Fruit fly (Drosophila melanogaster) whole organism, embryonic: ENCODE results near the gene ninaB.

Experiments used
- Blimp-1 ChIP-seq: fragments of 200-800 bp; sonication (Bioruptor generic); optimal IDR thresholded peaks from 3 replicates; lab custom pipeline; 2018; ENCODE audit warnings: missing biosample characterization, missing genetic modification characterization, mild to moderate bottlenecking, moderate library complexity, missing genetic modification reagents
- C15 ChIP-seq: fragments of 200-800 bp; sonication (Bioruptor generic); IDR thresholded peaks from 3 replicates; pipeline ENCODE4 v1.3.6; 2022; ENCODE audit warnings: missing biosample characterization, missing genetic modification characterization
- CG10366 ChIP-seq: fragments of 200-800 bp; sonication (Bioruptor generic); IDR thresholded peaks from 2 replicates; pipeline ENCODE4 v1.3.6; 2022; ENCODE audit warnings: missing biosample characterization, missing genetic modification characterization
- CG11695 ChIP-seq: fragments of 200-800 bp; sonication (Bioruptor generic); IDR thresholded peaks from 3 replicates; pipeline ENCODE4 v1.3.6; 2022; ENCODE audit warnings: missing biosample characterization, missing genetic modification characterization
- CG12299 ChIP-seq: fragments of 200-800 bp; sonication (Bioruptor generic); optimal IDR thresholded peaks from 2 replicates; lab custom pipeline; 2018; ENCODE audit warnings: missing biosample characterization, mild to moderate bottlenecking, missing genetic modification characterization
- CG12744 ChIP-seq: fragments of 200-800 bp; sonication (Bioruptor generic); optimal IDR thresholded peaks from 2 replicates; lab custom pipeline; 2016; ENCODE audit warnings: missing biosample characterization, missing genetic modification characterization
- CG13296 ChIP-seq: fragments of 200-800 bp; sonication (Bioruptor generic); optimal IDR thresholded peaks from 3 replicates; lab custom pipeline; 2018; ENCODE audit warnings: missing biosample characterization, mild to moderate bottlenecking, missing genetic modification characterization
- CG13624 ChIP-seq: fragments of 200-800 bp; sonication (Bioruptor generic); optimal IDR thresholded peaks from 2 replicates; lab custom pipeline; 2016; ENCODE audit warnings: missing biosample characterization, missing genetic modification characterization
- CG14014 ChIP-seq: fragments of 200-800 bp; sonication (Bioruptor generic); IDR thresholded peaks from 2 replicates; pipeline ENCODE4 v1.3.6; 2022; ENCODE audit warnings: missing biosample characterization, missing genetic modification characterization
- CG15479 ChIP-seq: fragments of 200-800 bp; sonication (Bioruptor generic); optimal IDR thresholded peaks from 3 replicates; lab custom pipeline; 2019; ENCODE audit warnings: missing biosample characterization, mild to moderate bottlenecking, missing genetic modification characterization, moderate library complexity
- CG1647 ChIP-seq: fragments of 200-800 bp; sonication (Bioruptor generic); optimal IDR thresholded peaks from 3 replicates; lab custom pipeline; 2016; ENCODE audit warnings: missing biosample characterization, missing genetic modification characterization
- CG18476 ChIP-seq: fragments of 200-800 bp; sonication (Bioruptor generic); optimal IDR thresholded peaks from 2 replicates; lab custom pipeline; 2016; ENCODE audit warnings: missing biosample characterization, mild to moderate bottlenecking, missing genetic modification characterization
- CG33557 ChIP-seq: fragments of 200-800 bp; sonication (Bioruptor generic); optimal IDR thresholded peaks from 2 replicates; lab custom pipeline; 2019; ENCODE audit warnings: missing biosample characterization, mild to moderate bottlenecking, missing genetic modification characterization, moderate library complexity
- CG4617 ChIP-seq: fragments of 200-800 bp; sonication (Bioruptor generic); optimal IDR thresholded peaks from 3 replicates; lab custom pipeline; 2016; ENCODE audit warnings: missing biosample characterization, missing genetic modification characterization, borderline replicate concordance
- CG6254 ChIP-seq: fragments of 200-800 bp; sonication (Bioruptor generic); optimal IDR thresholded peaks from 3 replicates; lab custom pipeline; 2017; ENCODE audit warnings: mild to moderate bottlenecking, missing biosample characterization, missing genetic modification reagents, missing genetic modification characterization
- CG6683 ChIP-seq: fragments of 200-800 bp; sonication (Bioruptor generic); optimal IDR thresholded peaks from 2 replicates; lab custom pipeline; 2017; ENCODE audit warnings: missing biosample characterization, mild to moderate bottlenecking, missing genetic modification characterization, missing genetic modification reagents
- CG7963 ChIP-seq: fragments of 200-800 bp; sonication (Bioruptor generic); IDR thresholded peaks from 3 replicates; pipeline ENCODE4 v1.3.6; 2022; ENCODE audit warnings: missing biosample characterization, missing genetic modification characterization; ENCODE audit not compliant: partially characterized antibody
- CG9797 ChIP-seq: fragments of 200-800 bp; sonication (Bioruptor generic); optimal IDR thresholded peaks from 3 replicates; lab custom pipeline; 2018; ENCODE audit warnings: missing biosample characterization, mild to moderate bottlenecking, missing genetic modification characterization
- CG9876 ChIP-seq: fragments of 200-800 bp; sonication (Bioruptor generic); optimal IDR thresholded peaks from 2 replicates; lab custom pipeline; 2016; ENCODE audit warnings: missing biosample characterization, missing genetic modification characterization
- CHES-1-like ChIP-seq: fragments of 200-800 bp; sonication (Bioruptor generic); optimal IDR thresholded peaks from 2 replicates; lab custom pipeline; 2016; ENCODE audit warnings: missing biosample characterization, missing genetic modification characterization
- D19A ChIP-seq: fragments of 200-800 bp; optimal IDR thresholded peaks from 3 replicates; lab custom pipeline; 2019; ENCODE audit warnings: missing biosample characterization, mild to moderate bottlenecking, missing genetic modification characterization, moderate library complexity
- Deaf1 ChIP-seq: fragments of 200-800 bp; optimal IDR thresholded peaks from 3 replicates; lab custom pipeline; 2019; ENCODE audit warnings: missing biosample characterization, mild to moderate bottlenecking, missing genetic modification characterization, moderate library complexity
- Drgx ChIP-seq: fragments of 200-800 bp; sonication (Bioruptor generic); IDR thresholded peaks from 2 replicates; pipeline ENCODE4 v1.3.6; 2022; ENCODE audit warnings: missing biosample characterization, missing genetic modification characterization
- Neu2 ChIP-seq: fragments of 200-800 bp; sonication (Bioruptor generic); optimal IDR thresholded peaks from 3 replicates; lab custom pipeline; 2016; ENCODE audit warnings: missing biosample characterization, missing genetic modification characterization, borderline replicate concordance
- Pdp1 ChIP-seq, 2 experiments: fragments of 200-800 bp; sonication (Bioruptor generic); optimal IDR thresholded peaks; 3 replicates each; lab custom pipeline; 2016; ENCODE audit warnings: missing biosample characterization in 2 of 2, missing genetic modification characterization in 2 of 2, mild to moderate bottlenecking in 1 of 2, moderate library complexity in 1 of 2
- Rfx ChIP-seq: fragments of 200-800 bp; sonication (Bioruptor generic); IDR thresholded peaks from 2 replicates; pipeline ENCODE4 v1.3.6; 2022; ENCODE audit warnings: missing biosample characterization, missing genetic modification characterization
- Sox100B ChIP-seq: fragments of 200-800 bp; sonication (Bioruptor generic); optimal IDR thresholded peaks from 3 replicates; lab custom pipeline; 2018; ENCODE audit warnings: missing biosample characterization, mild to moderate bottlenecking, missing genetic modification characterization
- Sox102F ChIP-seq: fragments of 200-800 bp; sonication (Bioruptor generic); optimal IDR thresholded peaks from 2 replicates; lab custom pipeline; 2018; ENCODE audit warnings: missing biosample characterization, mild to moderate bottlenecking, missing genetic modification characterization, moderate library complexity
- abd-A ChIP-seq: fragments of 200-800 bp; sonication (Bioruptor generic); optimal IDR thresholded peaks from 3 replicates; lab custom pipeline; 2019; ENCODE audit warnings: missing biosample characterization, mild to moderate bottlenecking, missing genetic modification characterization, moderate library complexity
- ash1 ChIP-seq: fragments of 200-800 bp; sonication (Bioruptor generic); optimal IDR thresholded peaks from 2 replicates; lab custom pipeline; 2018; ENCODE audit warnings: missing biosample characterization, mild to moderate bottlenecking, missing genetic modification characterization
- dati ChIP-seq: fragments of 200-800 bp; sonication (Bioruptor generic); IDR thresholded peaks from 2 replicates; pipeline ENCODE4 v1.3.6; 2022; ENCODE audit warnings: missing biosample characterization, missing genetic modification characterization
- eve ChIP-seq, 2 experiments: fragments of >200 bp; optimal IDR thresholded peaks; 2 replicates each; lab custom pipeline; 2017; ENCODE audit warnings: missing biosample characterization in 2 of 2, missing genetic modification characterization in 2 of 2
- ewg ChIP-seq: fragments of 200-800 bp; sonication (Bioruptor generic); optimal IDR thresholded peaks from 3 replicates; lab custom pipeline; 2017; ENCODE audit warnings: mild to moderate bottlenecking, missing biosample characterization, missing genetic modification reagents, missing genetic modification characterization
- fd102C ChIP-seq: fragments of 200-800 bp; sonication (Bioruptor generic); optimal IDR thresholded peaks from 2 replicates; lab custom pipeline; 2018; ENCODE audit warnings: missing biosample characterization, mild to moderate bottlenecking, missing genetic modification characterization, moderate library complexity
- nerfin-1 ChIP-seq: fragments of 200-800 bp; sonication (Bioruptor generic); optimal IDR thresholded peaks from 3 replicates; lab custom pipeline; 2019; ENCODE audit warnings: missing biosample characterization, mild to moderate bottlenecking, missing genetic modification characterization, moderate library complexity
- oc ChIP-seq: fragments of 200-800 bp; sonication (Bioruptor generic); optimal IDR thresholded peaks from 2 replicates; lab custom pipeline; 2018; ENCODE audit warnings: missing biosample characterization, mild to moderate bottlenecking, missing genetic modification characterization, moderate library complexity
- pfk ChIP-seq: fragments of 200-800 bp; sonication (Bioruptor generic); optimal IDR thresholded peaks from 2 replicates; lab custom pipeline; 2018; ENCODE audit warnings: missing biosample characterization, mild to moderate bottlenecking, missing genetic modification characterization, moderate library complexity
- rib ChIP-seq: fragments of 200-800 bp; sonication (Bioruptor generic); IDR thresholded peaks from 2 replicates; pipeline ENCODE4 v1.3.6; 2022; ENCODE audit warnings: missing biosample characterization, missing genetic modification characterization
- run ChIP-seq: fragments of 200-800 bp; sonication (Bioruptor generic); optimal IDR thresholded peaks from 3 replicates; lab custom pipeline; 2018; ENCODE audit warnings: missing biosample characterization, mild to moderate bottlenecking, missing genetic modification characterization
- ssp ChIP-seq: fragments of 200-800 bp; sonication (Bioruptor generic); IDR thresholded peaks from 2 replicates; pipeline ENCODE4 v1.3.6; 2022; ENCODE audit warnings: missing biosample characterization, missing genetic modification characterization
- tgo ChIP-seq: fragments of 200-800 bp; sonication (Bioruptor generic); IDR thresholded peaks from 3 replicates; pipeline ENCODE4 v1.3.6; 2022; ENCODE audit warnings: missing biosample characterization, missing genetic modification characterization
- tup ChIP-seq: fragments of 200-800 bp; sonication (Bioruptor generic); optimal IDR thresholded peaks from 2 replicates; lab custom pipeline; 2016; ENCODE audit warnings: missing biosample characterization, mild to moderate bottlenecking, missing genetic modification characterization, moderate library complexity
- vvl ChIP-seq: fragments of 200-800 bp; sonication (Bioruptor generic); IDR thresholded peaks from 2 replicates; pipeline ENCODE4 v1.3.6; 2022; ENCODE audit warnings: missing biosample characterization, missing genetic modification characterization
- z ChIP-seq: fragments of 200-800 bp; sonication (Bioruptor generic); IDR thresholded peaks from 3 replicates; pipeline ENCODE4 v1.3.6; 2022; ENCODE audit warnings: missing biosample characterization, missing genetic modification characterization

Gene ninaB

DNA sequence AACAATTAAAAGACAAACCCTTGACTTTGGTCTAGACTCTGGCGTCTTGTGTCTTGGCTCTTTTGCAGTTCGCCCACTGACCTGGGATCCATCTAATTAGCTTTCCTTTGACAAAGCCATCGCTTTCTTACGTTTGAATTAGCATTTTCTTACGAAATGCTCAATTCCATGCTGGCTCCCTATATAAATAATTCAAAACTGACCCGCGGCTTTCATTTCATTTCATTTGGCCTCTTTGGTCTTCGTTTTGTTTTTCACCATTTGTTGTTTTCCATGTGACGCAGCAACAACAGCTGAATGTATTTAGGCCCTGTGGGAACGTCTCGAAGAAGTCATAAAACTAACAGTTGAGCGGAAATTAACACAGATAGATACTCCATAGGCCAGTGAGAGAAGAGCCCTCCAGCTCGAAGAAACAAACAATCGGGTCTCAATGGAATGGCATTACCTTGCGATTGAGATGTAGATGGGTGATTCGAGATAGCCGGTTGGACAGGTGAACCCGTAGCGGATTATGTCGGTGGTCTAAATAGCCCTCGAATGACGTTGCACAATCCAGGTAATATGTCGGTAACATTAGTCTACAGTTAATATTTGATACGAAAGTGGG, 23.8 kb downstream of the ninaB start (continued):
- TF ChIP-seq CG4617 (GFP tag; lab: Kevin White, UChicago) = no peak
- no peak for TF ChIP-seq CG15479
- no peak for TF ChIP-seq CG1647 (GFP tag; lab: Kevin White, UChicago)
- peak; percentile 34 for TF ChIP-seq Blimp-1 (GFP tag; lab: Kevin White, UChicago)
- TF ChIP-seq, all 482 proteins: peak for 15

DNA sequence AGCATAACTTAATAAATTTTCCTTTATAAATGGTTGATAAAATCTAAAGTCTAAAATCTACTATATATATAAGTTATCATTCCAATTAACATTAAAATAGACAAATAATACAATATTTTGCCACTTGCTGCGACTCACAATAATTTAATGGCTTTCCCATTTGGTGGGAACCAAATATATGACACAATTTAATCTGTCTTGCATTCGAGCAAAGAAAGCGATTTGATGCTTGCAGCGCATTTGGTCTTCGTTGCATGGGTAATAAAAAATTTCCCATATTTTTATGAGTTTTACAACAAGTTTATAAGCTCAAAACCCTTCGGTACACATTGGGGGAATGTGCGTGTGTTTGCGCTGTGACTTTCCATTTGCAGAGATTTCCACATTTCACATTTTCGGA, 26.4 kb downstream of the ninaB start:
- no peak for TF ChIP-seq rib (GFP tag; lab: Robert Waterston, UW)
- no peak for TF ChIP-seq tup (GFP tag; lab: Kevin White, UChicago)
- TF ChIP-seq CG11695 (GFP tag; lab: Robert Waterston, UW) = no peak
- no peak for TF ChIP-seq ssp (GFP tag; lab: Robert Waterston, UW)
- TF ChIP-seq oc = peak; percentile 10
- no peak for TF ChIP-seq Drgx (GFP tag; lab: Robert Waterston, UW)
- peak; percentile 15 for TF ChIP-seq Sox100B (GFP tag; lab: Kevin White, UChicago)
- TF ChIP-seq D19A = peak; percentile 33
- no peak for TF ChIP-seq CHES-1-like
- TF ChIP-seq CG7963 (GFP tag; lab: Robert Waterston, UW) = no peak
- TF ChIP-seq pfk (GFP tag; lab: Kevin White, UChicago) = no peak
- no peak for TF ChIP-seq CG12744
- no peak for TF ChIP-seq CG13624 (GFP tag; lab: Kevin White, UChicago)
- TF ChIP-seq CG6683 (GFP tag; lab: Kevin White, UChicago) = no peak

DNA sequence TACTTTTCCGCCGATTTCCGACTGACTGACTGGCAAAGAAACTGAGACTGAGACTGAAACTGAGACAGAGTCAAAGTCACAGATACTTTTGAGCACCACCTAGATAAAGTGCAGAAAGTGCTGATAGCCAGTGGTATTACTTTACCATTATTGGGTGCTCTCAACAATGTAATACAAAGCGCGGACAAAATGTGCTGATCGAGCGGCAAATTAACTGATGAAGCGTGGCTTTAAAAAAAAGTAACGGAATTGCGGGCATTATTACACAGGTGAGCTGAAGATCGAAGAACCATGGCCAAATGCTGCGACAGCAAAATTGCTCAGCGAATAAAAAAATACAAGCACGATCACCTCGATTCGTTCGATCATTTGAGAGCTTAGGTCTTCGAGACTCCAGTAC, 28.5 kb downstream of the ninaB start:
- no peak for TF ChIP-seq run (tag; lab: Kevin White, UChicago)
- TF ChIP-seq CG6254 (GFP tag; lab: Kevin White, UChicago) = no peak
- TF ChIP-seq Sox102F (GFP tag; lab: Kevin White, UChicago) = no peak
- no peak for TF ChIP-seq dati
- no peak for TF ChIP-seq CG9876 (GFP tag; lab: Kevin White, UChicago)
- TF ChIP-seq vvl = no peak
- TF ChIP-seq CG12299 = no peak
- no peak for TF ChIP-seq CG9797 (GFP tag; lab: Kevin White, UChicago)

DNA sequence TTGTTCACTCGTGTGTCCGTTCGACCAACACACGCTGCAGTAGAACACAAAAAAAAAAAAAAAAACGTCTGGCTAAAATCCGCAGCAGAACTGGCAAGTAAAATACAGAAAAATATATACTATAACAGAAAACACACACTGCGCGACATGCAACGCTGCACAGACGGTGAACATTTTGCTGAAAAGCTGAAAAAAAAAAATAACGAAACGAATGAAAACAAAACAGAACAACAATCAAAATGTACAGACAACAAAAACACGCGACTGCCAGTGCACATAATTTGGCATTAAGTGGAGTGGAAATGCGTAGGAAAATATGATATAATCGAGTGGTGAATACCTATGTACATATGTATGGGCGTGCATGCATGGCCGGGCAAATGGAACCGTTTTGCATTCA, 29.6 kb downstream of the ninaB start:
- TF ChIP-seq nerfin-1 (tag; lab: Kevin White, UChicago) = no peak
- TF ChIP-seq eve (GFP tag; optimal IDR thresholded peaks at IDR 0.05; lab: Kevin White, UChicago) = peak in 1 of 2 experiments; percentile 29
- TF ChIP-seq Neu2 = no peak

DNA sequence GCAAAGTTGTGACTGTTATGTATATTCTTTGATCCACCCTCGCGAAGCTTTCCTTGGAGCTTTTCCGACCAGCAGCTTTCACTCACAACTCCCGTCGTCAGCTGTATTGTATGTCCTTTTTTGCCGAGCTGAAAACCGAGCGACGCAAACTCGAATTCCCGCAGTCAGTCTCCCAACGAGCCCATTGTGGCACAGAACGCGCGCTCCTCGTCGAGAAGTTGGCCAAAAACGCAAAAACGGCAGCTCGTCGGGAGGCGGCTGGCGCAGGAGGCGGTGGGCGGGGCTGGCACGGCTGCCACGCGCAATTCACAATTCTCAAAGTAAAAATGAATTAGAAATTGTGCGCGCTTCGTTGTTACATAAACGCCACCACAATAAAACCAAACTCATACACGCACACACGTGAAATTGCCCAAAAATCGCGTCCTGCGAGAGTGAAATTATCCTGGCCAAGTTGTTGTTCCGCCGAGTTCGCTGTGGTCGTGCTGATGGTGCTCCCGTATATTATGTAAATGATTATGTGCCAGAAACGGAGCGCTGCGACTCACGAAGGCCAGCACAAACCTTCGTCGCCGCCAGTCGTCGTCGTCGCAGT, 35.0 kb downstream of the ninaB start:
- TF ChIP-seq CG33557 (GFP tag; lab: Kevin White, UChicago) (no peak), ewg (GFP tag; lab: Kevin White, UChicago) (peak; percentile 36), abd-A (peak; percentile 17), CG14014 (GFP tag; lab: Robert Waterston, UW) (no peak), C15 (0 out of 3 replicates have a peak, but pooled peaks have one; percentile 12), Rfx (0 out of 2 replicates have a peak, but pooled peaks have one; percentile 23), CG10366 (no peak), fd102C (GFP tag; lab: Kevin White, UChicago) (no peak), z (GFP tag; lab: Robert Waterston, UW) (peak; percentile 51; the same call in 2 of the 3 replicates), Sox100B (GFP tag; lab: Kevin White, UChicago) (no peak), ash1 (GFP tag; lab: Kevin White, UChicago) (no peak), tgo (GFP tag; lab: Robert Waterston, UW) (no peak), CG13296 (no peak), Deaf1 (tag; lab: Kevin White, UChicago) (peak; percentile 91), CG18476 (GFP tag; lab: Kevin White, UChicago) (peak; percentile 68), Pdp1 (GFP tag; optimal IDR thresholded peaks at IDR 0.05; lab: Kevin White, UChicago) (peak in 1 of 2 experiments; percentile 64)
